Worm (Caenorhabditis elegans) whole organism, young adult: ENCODE results near the gene rpc-1.

Source experiments
- B0035.1 ChIP-seq: sonication (generic microtip); optimal IDR thresholded peaks from 2 replicates; lab custom pipeline; 2016; ENCODE audit warnings: missing genetic modification characterization, mild to moderate bottlenecking, missing compliant biosample characterization, missing genotype, missing genetic modification reagents
- B0261.1 ChIP-seq: sonication (generic microtip); optimal IDR thresholded peaks from 2 replicates; lab custom pipeline; 2016; ENCODE audit warnings: mild to moderate bottlenecking, missing genetic modification characterization, moderate library complexity, missing compliant biosample characterization
- C17E4.6 ChIP-seq: fragments of 200-800 bp; sonication (Bioruptor generic); IDR thresholded peaks from 2 replicates; pipeline ENCODE4 v1.3.6; 2022; ENCODE audit warnings: missing genetic modification reagents, missing genetic modification characterization, missing compliant biosample characterization
- F37B4.10 ChIP-seq: fragments of 200-800 bp; sonication (Bioruptor generic); IDR thresholded peaks from 2 replicates; pipeline ENCODE4 v1.3.6; 2022; ENCODE audit warnings: missing genetic modification characterization, missing compliant biosample characterization
- F49E8.2 ChIP-seq: sonication (generic microtip); optimal IDR thresholded peaks from 3 replicates; lab custom pipeline; 2017; ENCODE audit warnings: missing genetic modification characterization, mild to moderate bottlenecking, missing compliant biosample characterization, antibody characterized with exemption, moderate library complexity; ENCODE audit not compliant: insufficient read depth
- Y56A3A.18 ChIP-seq: fragments of 200-800 bp; sonication (Bioruptor generic); IDR thresholded peaks from 2 replicates; pipeline ENCODE4 v1.3.6; 2022; ENCODE audit warnings: missing genetic modification reagents, missing genetic modification characterization, missing compliant biosample characterization
- Y79H2A.3 ChIP-seq: fragments of 200-800 bp; sonication (Bioruptor generic); conservative IDR thresholded peaks from 2 replicates; pipeline ENCODE4 v1.3.6; 2022; ENCODE audit warnings: missing genetic modification reagents, missing genetic modification characterization, missing compliant biosample characterization
- Y95B8A.8 ChIP-seq: fragments of 200-800 bp; sonication (Bioruptor generic); IDR thresholded peaks from 2 replicates; pipeline ENCODE4 v1.3.6; 2022; ENCODE audit warnings: missing genetic modification reagents, missing genetic modification characterization, missing compliant biosample characterization
- ZK185.1 ChIP-seq: sonication (generic microtip); optimal IDR thresholded peaks from 2 replicates; lab custom pipeline; 2016; ENCODE audit warnings: mild to moderate bottlenecking, missing genetic modification characterization, missing compliant biosample characterization; ENCODE audit not compliant: poor library complexity, severe bottlenecking
- ama-1 ChIP-seq, 3 experiments: fragments of 150-350 bp in 1 of 3; sonication (generic microtip) in 2 of 3; optimal IDR thresholded peaks; 2 replicates each; lab custom pipeline; 2014 to 2018; ENCODE audit warnings: missing biosample characterization in 2 of 3, missing genetic modification characterization in 2 of 3, missing genetic modification reagents in 2 of 3
- attf-3 ChIP-seq: fragments of 200-800 bp; sonication (Bioruptor generic); conservative IDR thresholded peaks from 2 replicates; pipeline ENCODE4 v1.3.6; 2022; ENCODE audit warnings: missing genetic modification reagents, missing genetic modification characterization, missing compliant biosample characterization
- attf-5 ChIP-seq: fragments of 200-800 bp; sonication (Bioruptor generic); optimal IDR thresholded peaks from 2 replicates; lab custom pipeline; 2018; ENCODE audit warnings: mild to moderate bottlenecking, missing genetic modification characterization, missing compliant biosample characterization
- attf-6 ChIP-seq: fragments of 200-800 bp; sonication (Bioruptor generic); IDR thresholded peaks from 2 replicates; pipeline ENCODE4 v1.3.6; 2022; ENCODE audit warnings: missing genetic modification reagents, missing genetic modification characterization, missing compliant biosample characterization
- bed-1 ChIP-seq: fragments of 200-800 bp; sonication (Bioruptor generic); IDR thresholded peaks from 2 replicates; pipeline ENCODE4 v1.3.6; 2022; ENCODE audit warnings: missing genetic modification reagents, missing genetic modification characterization, missing compliant biosample characterization
- bed-2 ChIP-seq: fragments of 200-800 bp; sonication (Bioruptor generic); IDR thresholded peaks from 2 replicates; pipeline ENCODE4 v1.3.6; 2022; ENCODE audit warnings: missing genetic modification reagents, missing genetic modification characterization, missing compliant biosample characterization
- ccch-3 ChIP-seq: fragments of 200-800 bp; sonication (Bioruptor generic); optimal IDR thresholded peaks from 2 replicates; lab custom pipeline; 2018; ENCODE audit warnings: mild to moderate bottlenecking, missing genetic modification characterization, missing compliant biosample characterization
- cebp-1 ChIP-seq, 2 experiments: fragments of 200-800 bp in 1 of 2; sonication (Bioruptor generic) in 1 of 2; sonication (generic microtip) in 1 of 2; IDR thresholded peaks in 1 of 2; optimal IDR thresholded peaks in 1 of 2; 2 replicates each; pipeline versions ENCODE4 v1.3.6 to Lab custom; 2017 to 2022; ENCODE audit warnings: missing compliant biosample characterization in 2 of 2, missing genetic modification characterization in 2 of 2, mild to moderate bottlenecking in 1 of 2, missing genetic modification reagents in 1 of 2, moderate library complexity in 1 of 2
- ceh-100 ChIP-seq: fragments of 200-800 bp; sonication (Bioruptor generic); IDR thresholded peaks from 2 replicates; pipeline ENCODE4 v1.3.6; 2022; ENCODE audit warnings: missing genetic modification reagents, missing genetic modification characterization, missing compliant biosample characterization
- ceh-58 ChIP-seq: fragments of 200-800 bp; sonication (Bioruptor generic); IDR thresholded peaks from 2 replicates; pipeline ENCODE4 v1.3.6; 2022; ENCODE audit warnings: missing genetic modification characterization, missing compliant biosample characterization
- ceh-91 ChIP-seq: fragments of 200-800 bp; sonication (Bioruptor generic); IDR thresholded peaks from 2 replicates; pipeline ENCODE4 v1.3.6; 2022; ENCODE audit warnings: missing genetic modification reagents, missing genetic modification characterization, missing compliant biosample characterization
- dpl-1 ChIP-seq: fragments of 150-350 bp; optimal IDR thresholded peaks from 2 replicates; lab custom pipeline; 2014; ENCODE audit warnings: missing biosample characterization, missing genetic modification reagents, missing genetic modification characterization
- egrh-3 ChIP-seq: fragments of 200-800 bp; sonication (Bioruptor generic); IDR thresholded peaks from 2 replicates; pipeline ENCODE4 v1.3.6; 2022; ENCODE audit warnings: missing genetic modification reagents, missing genetic modification characterization, missing compliant biosample characterization
- ets-4 ChIP-seq: fragments of 200-800 bp; sonication (Bioruptor generic); optimal IDR thresholded peaks from 2 replicates; lab custom pipeline; 2018; ENCODE audit warnings: mild to moderate bottlenecking, missing genetic modification characterization, missing compliant biosample characterization
- gei-17 ChIP-seq: fragments of 200-800 bp; sonication (Bioruptor generic); optimal IDR thresholded peaks from 2 replicates; lab custom pipeline; 2018; ENCODE audit warnings: mild to moderate bottlenecking, missing genetic modification characterization, missing compliant biosample characterization
- hlh-12 ChIP-seq: sonication (generic microtip); optimal IDR thresholded peaks from 2 replicates; lab custom pipeline; 2016; ENCODE audit warnings: missing genetic modification characterization, missing compliant biosample characterization
- let-526 ChIP-seq: fragments of 200-800 bp; sonication (Bioruptor generic); IDR thresholded peaks from 2 replicates; pipeline ENCODE4 v1.3.6; 2022; ENCODE audit warnings: missing genetic modification reagents, missing genetic modification characterization, missing compliant biosample characterization
- lin-26 ChIP-seq: fragments of 200-800 bp; sonication (Bioruptor generic); IDR thresholded peaks from 2 replicates; pipeline ENCODE4 v1.3.6; 2022; ENCODE audit warnings: missing genetic modification reagents, missing genetic modification characterization, missing compliant biosample characterization
- lsl-1 ChIP-seq: fragments of 200-800 bp; sonication (Bioruptor generic); optimal IDR thresholded peaks from 2 replicates; lab custom pipeline; 2018; ENCODE audit warnings: mild to moderate bottlenecking, missing genetic modification characterization, moderate library complexity, missing compliant biosample characterization
- mcd-1 ChIP-seq: fragments of 200-800 bp; sonication (Bioruptor generic); IDR thresholded peaks from 2 replicates; pipeline ENCODE4 v1.3.6; 2022; ENCODE audit warnings: missing genetic modification reagents, missing genetic modification characterization, missing compliant biosample characterization
- nfyb-1 ChIP-seq: fragments of 200-800 bp; sonication (Bioruptor generic); IDR thresholded peaks from 2 replicates; pipeline ENCODE4 v1.3.6; 2022; ENCODE audit warnings: missing genetic modification reagents, missing genetic modification characterization, missing compliant biosample characterization
- nhr-27 ChIP-seq: fragments of 200-800 bp; sonication (Bioruptor generic); optimal IDR thresholded peaks from 2 replicates; lab custom pipeline; 2018; ENCODE audit warnings: mild to moderate bottlenecking, missing genetic modification characterization, moderate library complexity, missing compliant biosample characterization
- nhr-90 ChIP-seq: sonication (generic microtip); optimal IDR thresholded peaks from 2 replicates; lab custom pipeline; 2016; ENCODE audit warnings: missing genotype, mild to moderate bottlenecking, missing genetic modification characterization, missing compliant biosample characterization
- pha-4 ChIP-seq: fragments of 150-350 bp; sonication (generic microtip); optimal IDR thresholded peaks from 2 replicates; lab custom pipeline; 2014; ENCODE audit warnings: missing biosample characterization, missing genetic modification reagents, missing genetic modification characterization
- rcor-1 ChIP-seq: fragments of 200-800 bp; sonication (Bioruptor generic); IDR thresholded peaks from 2 replicates; pipeline ENCODE4 v1.3.6; 2022; ENCODE audit warnings: missing genetic modification reagents, missing genetic modification characterization, missing compliant biosample characterization
- rec-8 ChIP-seq, 2 experiments: sonication (generic microtip); optimal IDR thresholded peaks; 2 replicates each; lab custom pipeline; 2016; ENCODE audit warnings: mild to moderate bottlenecking in 2 of 2, missing genetic modification characterization in 2 of 2, missing genetic modification reagents in 2 of 2, missing genotype in 2 of 2, missing biosample characterization in 1 of 2, missing compliant biosample characterization in 1 of 2, moderate library complexity in 1 of 2
- repo-1 ChIP-seq: sonication (generic microtip); optimal IDR thresholded peaks from 2 replicates; lab custom pipeline; 2017; ENCODE audit warnings: mild to moderate bottlenecking, missing genetic modification characterization, missing compliant biosample characterization
- snpc-3.4 ChIP-seq: sonication (generic microtip); optimal IDR thresholded peaks from 2 replicates; lab custom pipeline; 2017; ENCODE audit warnings: missing genetic modification characterization, mild to moderate bottlenecking, missing compliant biosample characterization, antibody characterized with exemption, moderate library complexity, missing genotype, missing genetic modification reagents
- tbx-9 ChIP-seq: sonication (generic microtip); optimal IDR thresholded peaks from 2 replicates; lab custom pipeline; 2016; ENCODE audit warnings: borderline replicate concordance, missing genetic modification characterization, inconsistent platforms, missing compliant biosample characterization
- tlf-1 ChIP-seq: fragments of 200-800 bp; sonication (Bioruptor generic); optimal IDR thresholded peaks from 2 replicates; lab custom pipeline; 2018; ENCODE audit warnings: mild to moderate bottlenecking, missing genetic modification characterization, missing compliant biosample characterization
- xnd-1 ChIP-seq: sonication (generic microtip); optimal IDR thresholded peaks from 2 replicates; lab custom pipeline; 2016; ENCODE audit warnings: missing genotype, missing genetic modification reagents, missing genetic modification characterization, missing compliant biosample characterization
- zfh-2 ChIP-seq: fragments of 200-800 bp; sonication (Bioruptor generic); conservative IDR thresholded peaks from 2 replicates; pipeline ENCODE4 v1.3.6; 2022; ENCODE audit warnings: missing genetic modification reagents, missing genetic modification characterization, missing compliant biosample characterization
- zim-3 ChIP-seq: sonication (generic microtip); optimal IDR thresholded peaks from 2 replicates; lab custom pipeline; 2017; ENCODE audit warnings: mild to moderate bottlenecking, missing genetic modification characterization, moderate library complexity, missing compliant biosample characterization
- ztf-18 ChIP-seq: sonication (generic microtip); optimal IDR thresholded peaks from 2 replicates; lab custom pipeline; 2016; ENCODE audit warnings: missing genotype, mild to moderate bottlenecking, missing genetic modification characterization, missing compliant biosample characterization
- ztf-25 ChIP-seq: fragments of 200-800 bp; sonication (Bioruptor generic); IDR thresholded peaks from 2 replicates; pipeline ENCODE4 v1.3.6; 2022; ENCODE audit warnings: missing genetic modification reagents, missing genetic modification characterization, missing compliant biosample characterization
- ztf-26 ChIP-seq: sonication (generic microtip); optimal IDR thresholded peaks from 2 replicates; lab custom pipeline; 2017; ENCODE audit warnings: missing genetic modification characterization, missing compliant biosample characterization
- ztf-28 ChIP-seq: fragments of 200-800 bp; sonication (Bioruptor generic); IDR thresholded peaks from 2 replicates; pipeline ENCODE4 v1.3.6; 2022; ENCODE audit warnings: missing genetic modification reagents, missing genetic modification characterization, missing compliant biosample characterization
- ztf-6 ChIP-seq: fragments of 200-800 bp; sonication (Bioruptor generic); IDR thresholded peaks from 2 replicates; pipeline ENCODE4 v1.3.6; 2022; ENCODE audit warnings: missing genetic modification reagents, missing genetic modification characterization, missing compliant biosample characterization

rpc-1 gene

ce11 chrIV:7149020-7149601 is 16.4 kb downstream of the rpc-1 start, which contains the start of gene C34D4.4 (continued):
- TF ChIP-seq gei-17 (no peak), ceh-100 (no peak), cebp-1 (GFP tag; IDR thresholded peaks at IDR 0.05; lab: Robert Waterston, UW) (peak; percentile 60; the same call in 1 of the 2 replicates), cebp-1 (tag; optimal IDR thresholded peaks at IDR 0.05; lab: Kevin White, UChicago) (peak; percentile 94), rcor-1 (GFP tag; lab: Robert Waterston, UW) (no peak), xnd-1 (tag; lab: Kevin White, UChicago) (no peak), nhr-27 (no peak), ets-4 (GFP tag; lab: Kevin White, UChicago) (no peak), ceh-91 (peak; percentile 52), F49E8.2 (tag; lab: Kevin White, UChicago) (no peak), snpc-3.4 (no peak), ztf-18 (tag; lab: Kevin White, UChicago) (no peak), ztf-6 (GFP tag; lab: Robert Waterston, UW) (no peak), lin-26 (GFP tag; lab: Robert Waterston, UW) (no peak), rec-8 (tag; optimal IDR thresholded peaks at IDR 0.05; lab: Kevin White, UChicago) (no peak), bed-1 (no peak), bed-2 (no peak), tbx-9 (no peak), Y95B8A.8 (GFP tag; lab: Robert Waterston, UW) (no peak), B0261.1 (no peak), Y56A3A.18 (GFP tag; lab: Robert Waterston, UW) (no peak), let-526 (GFP tag; lab: Robert Waterston, UW) (no peak), F37B4.10 (no peak), Y79H2A.3 (GFP tag; lab: Robert Waterston, UW) (no peak), nhr-90 (tag; lab: Kevin White, UChicago) (no peak), repo-1 (tag; lab: Kevin White, UChicago) (no peak), egrh-3 (GFP tag; lab: Robert Waterston, UW) (no peak), zim-3 (no peak), C17E4.6 (GFP tag; lab: Robert Waterston, UW) (no peak), ama-1 (optimal IDR thresholded peaks at IDR 0.05; lab: Kevin White, UChicago) (no peak), ama-1 (GFP tag; optimal IDR thresholded peaks at IDR 0.05; lab: Kevin White, UChicago) (no peak), ztf-26 (tag; lab: Kevin White, UChicago) (no peak), nfyb-1 (GFP tag; lab: Robert Waterston, UW) (no peak), dpl-1 (GFP tag; lab: Kevin White, UChicago) (peak; percentile 21), zfh-2 (GFP tag; lab: Robert Waterston, UW) (no peak), attf-5 (GFP tag; lab: Kevin White, UChicago) (no peak), lsl-1 (GFP tag; lab: Kevin White, UChicago) (peak; percentile 73), attf-3 (GFP tag; lab: Robert Waterston, UW) (no peak), B0035.1 (no peak), ztf-28 (GFP tag; lab: Robert Waterston, UW) (no peak), ccch-3 (GFP tag; lab: Kevin White, UChicago) (no peak), ceh-58 (GFP tag; lab: Robert Waterston, UW) (no peak), mcd-1 (GFP tag; lab: Robert Waterston, UW) (0 out of 2 replicates have a peak, but pooled peaks have one; percentile 9), pha-4 (tag; lab: Kevin White, UChicago) (no peak), hlh-12 (no peak), attf-6 (GFP tag; lab: Robert Waterston, UW) (no peak), ZK185.1 (tag; lab: Kevin White, UChicago) (no peak), tlf-1 (GFP tag; lab: Kevin White, UChicago) (no peak), ztf-25 (GFP tag; lab: Robert Waterston, UW) (no peak)
